Fruit fly (Drosophila melanogaster): ENCODE measurements around the gene 5PtaseI.

dm6 chr3R:25056488-25057157, 11.7 kb upstream of the 5PtaseI start:
- TF ChIP-seq Myc (optimal IDR thresholded peaks at IDR 0.05), result no peak
- TF ChIP-seq ttk (optimal IDR thresholded peaks at IDR 0.05), result no peak
- TF ChIP-seq psq (optimal IDR thresholded peaks at IDR 0.05), result no peak

Data from Kc167 (cell line).